Fruit fly (Drosophila melanogaster): ENCODE data around the gene p38c.

The p38c gene

dm6 chr3R:24105312-24105902, 44.6 kb downstream of the p38c start, which contains the start of gene Syx1A (continued):
- TF ChIP-seq toy (GFP tag; IDR thresholded peaks at IDR 0.05) (no peak), yki (optimal IDR thresholded peaks at IDR 0.05) (no peak), CG6813 (GFP tag; optimal IDR thresholded peaks at IDR 0.05) (no peak), dpn (GFP tag; optimal IDR thresholded peaks at IDR 0.05) (peak in 1 of 2 experiments; percentile 6), CG4328 (GFP tag; optimal IDR thresholded peaks at IDR 0.05) (peak; percentile 19), CG5245 (GFP tag; optimal IDR thresholded peaks at IDR 0.05) (no peak), CG6175 (GFP tag; IDR thresholded peaks at IDR 0.05) (no peak), Hand (GFP tag; optimal IDR thresholded peaks at IDR 0.05) (peak; percentile 2), Dip3 (GFP tag; optimal IDR thresholded peaks at IDR 0.05) (no peak), psq (GFP tag; optimal IDR thresholded peaks at IDR 0.05) (peak; percentile 98), B-H2 (GFP tag; optimal IDR thresholded peaks at IDR 0.05) (no peak), zen (tag; optimal IDR thresholded peaks at IDR 0.05) (peak; percentile 34), mld (GFP tag; IDR thresholded peaks at IDR 0.05; ENCODE audit: partially characterized antibody) (no peak), CG32772 (GFP tag; IDR thresholded peaks at IDR 0.05) (no peak), Ets97D (GFP tag; optimal IDR thresholded peaks at IDR 0.05) (peak; percentile 74), CG34422 (GFP tag; IDR thresholded peaks at IDR 0.05) (no peak), Optix (GFP tag; IDR thresholded peaks at IDR 0.05) (no peak), Bdp1 (GFP tag; optimal IDR thresholded peaks at IDR 0.05) (no peak), CG4617 (GFP tag; optimal IDR thresholded peaks at IDR 0.05; ENCODE audit: borderline replicate concordance) (peak; percentile 0), CG16779 (GFP tag; IDR thresholded peaks at IDR 0.05) (no peak), HLH54F (GFP tag; optimal IDR thresholded peaks at IDR 0.05) (no peak), Bteb2 (GFP tag; optimal IDR thresholded peaks at IDR 0.05) (no peak), Sox100B (GFP tag; optimal IDR thresholded peaks at IDR 0.05) (no peak), wek (GFP tag; optimal IDR thresholded peaks at IDR 0.05) (no peak), wor (GFP tag; IDR thresholded peaks at IDR 0.05) (no peak), CG7271 (tag; optimal IDR thresholded peaks at IDR 0.05) (no peak), sens (GFP tag) (peak; percentile 86), tll (GFP tag; optimal IDR thresholded peaks at IDR 0.05) (no peak), jigr1 (GFP tag; IDR thresholded peaks at IDR 0.05) (no peak), CHES-1-like (GFP tag; optimal IDR thresholded peaks at IDR 0.05) (peak; percentile 43), Mad (GFP tag; optimal IDR thresholded peaks at IDR 0.05) (peak; percentile 0), CG2129 (GFP tag; IDR thresholded peaks at IDR 0.05; ENCODE audit: partially characterized antibody) (no peak), bbx (GFP tag; IDR thresholded peaks at IDR 0.05; ENCODE audit: partially characterized antibody) (no peak), CG4404 (GFP tag; IDR thresholded peaks at IDR 0.05) (no peak), CG12104 (GFP tag; optimal IDR thresholded peaks at IDR 0.05) (no peak), Hr39 (optimal IDR thresholded peaks at IDR 0.05) (no peak), vfl (GFP tag; optimal IDR thresholded peaks at IDR 0.05) (peak; percentile 9), CG8290 (GFP tag; optimal IDR thresholded peaks at IDR 0.05) (peak; percentile 3), CG8290 (tag; optimal IDR thresholded peaks at IDR 0.05) (peak in 1 of 2 experiments; percentile 75), ham (GFP tag; IDR thresholded peaks at IDR 0.05) (no peak), CG4820 (GFP tag; optimal IDR thresholded peaks at IDR 0.05) (no peak), cas (GFP tag; IDR thresholded peaks at IDR 0.05) (no peak), trem (tag; optimal IDR thresholded peaks at IDR 0.05) (peak; percentile 73), pb (GFP tag; optimal IDR thresholded peaks at IDR 0.05) (no peak), Hmx (GFP tag; optimal IDR thresholded peaks at IDR 0.05) (no peak), CG11695 (GFP tag; IDR thresholded peaks at IDR 0.05) (no peak), dysf (GFP tag; IDR thresholded peaks at IDR 0.05) (no peak), dati (GFP tag; IDR thresholded peaks at IDR 0.05) (no peak), CG17912 (GFP tag; optimal IDR thresholded peaks at IDR 0.05) (peak; percentile 22), ewg (GFP tag; optimal IDR thresholded peaks at IDR 0.05) (peak; percentile 10), CG10959 (GFP tag; IDR thresholded peaks at IDR 0.05) (no peak), Jarid2 (GFP tag; optimal IDR thresholded peaks at IDR 0.05) (peak; percentile 91), CG31441 (GFP tag; IDR thresholded peaks at IDR 0.05) (no peak)

All from whole organism, embryonic.